Worm (Caenorhabditis elegans): ENCODE measurements around the gene vps-8.

DNA sequence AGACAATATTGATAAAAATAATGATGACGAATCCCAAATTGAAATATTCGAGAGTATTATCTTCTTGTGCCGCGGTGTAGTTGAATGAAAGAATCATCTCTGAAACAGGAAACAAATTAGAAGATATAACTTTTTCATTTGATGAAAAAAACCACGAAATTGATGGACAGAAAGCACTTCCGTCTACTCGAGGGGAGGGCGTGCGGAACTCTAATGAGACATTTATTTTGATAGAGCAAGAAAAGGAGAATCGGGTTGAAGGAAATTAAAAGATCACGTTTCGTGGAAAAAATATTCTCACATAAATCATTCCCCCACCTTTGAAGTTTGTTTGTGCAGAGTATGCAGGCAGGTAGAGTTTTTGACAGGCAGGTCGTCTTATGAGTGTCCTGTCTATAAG, 14.4 kb downstream of the vps-8 start, which contains the start of gene sre-14:
- TF ChIP-seq klf-2 (GFP tag; conservative IDR thresholded peaks at IDR 0.05) (no peak), flt-1 (GFP tag; IDR thresholded peaks at IDR 0.05) (no peak), T22C8.4 (GFP tag; IDR thresholded peaks at IDR 0.05) (no peak), cog-1 (tag; optimal IDR thresholded peaks at IDR 0.05) (no peak), med-1 (GFP tag; optimal IDR thresholded peaks at IDR 0.05; ENCODE audit: insufficient read depth) (no peak), ztf-23 (GFP tag; IDR thresholded peaks at IDR 0.05) (no peak)
